Fruit fly (Drosophila melanogaster) whole organism, embryonic: ENCODE results near the gene CG11294.

Source experiments
- Bgb ChIP-seq: fragments of 200-800 bp; sonication (Bioruptor generic); IDR thresholded peaks from 2 replicates; pipeline ENCODE4 v1.3.6; 2022; ENCODE audit warnings: missing biosample characterization, missing genetic modification characterization; ENCODE audit not compliant: partially characterized antibody
- CG10147 ChIP-seq: fragments of 200-800 bp; sonication (Bioruptor generic); optimal IDR thresholded peaks from 2 replicates; lab custom pipeline; 2019; ENCODE audit warnings: missing biosample characterization, mild to moderate bottlenecking, missing genetic modification characterization, moderate library complexity
- CG10543 ChIP-seq: fragments of 200-800 bp; sonication (Bioruptor generic); optimal IDR thresholded peaks from 3 replicates; lab custom pipeline; 2017; ENCODE audit warnings: missing biosample characterization, mild to moderate bottlenecking, missing genetic modification characterization, moderate library complexity
- CG11398 ChIP-seq: fragments of 200-800 bp; sonication (Bioruptor generic); optimal IDR thresholded peaks from 2 replicates; lab custom pipeline; 2016; ENCODE audit warnings: missing biosample characterization, missing genetic modification characterization
- CG11456 ChIP-seq: fragments of 200-800 bp; sonication (Bioruptor generic); IDR thresholded peaks from 3 replicates; pipeline ENCODE4 v1.3.6; 2022; ENCODE audit warnings: missing biosample characterization, missing genetic modification characterization
- CG13287 ChIP-seq: fragments of 200-800 bp; sonication (Bioruptor generic); IDR thresholded peaks from 2 replicates; pipeline ENCODE4 v1.3.6; 2022; ENCODE audit warnings: missing biosample characterization, missing genetic modification characterization; ENCODE audit not compliant: partially characterized antibody
- CG15479 ChIP-seq: fragments of 200-800 bp; sonication (Bioruptor generic); optimal IDR thresholded peaks from 3 replicates; lab custom pipeline; 2019; ENCODE audit warnings: missing biosample characterization, mild to moderate bottlenecking, missing genetic modification characterization, moderate library complexity
- CG15696 ChIP-seq: fragments of 200-800 bp; sonication (Bioruptor generic); optimal IDR thresholded peaks from 2 replicates; lab custom pipeline; 2019; ENCODE audit warnings: missing biosample characterization, mild to moderate bottlenecking, missing genetic modification characterization, moderate library complexity
- CG1647 ChIP-seq: fragments of 200-800 bp; sonication (Bioruptor generic); optimal IDR thresholded peaks from 3 replicates; lab custom pipeline; 2016; ENCODE audit warnings: missing biosample characterization, missing genetic modification characterization
- CG18262 ChIP-seq: fragments of 200-800 bp; optimal IDR thresholded peaks from 3 replicates; lab custom pipeline; 2019; ENCODE audit warnings: missing biosample characterization, mild to moderate bottlenecking, missing genetic modification characterization, moderate library complexity
- CG18619 ChIP-seq: fragments of 200-800 bp; sonication (Bioruptor generic); optimal IDR thresholded peaks from 3 replicates; lab custom pipeline; 2017; ENCODE audit warnings: missing biosample characterization, mild to moderate bottlenecking, missing genetic modification characterization
- CG3163 ChIP-seq: fragments of 200-800 bp; sonication (Bioruptor generic); optimal IDR thresholded peaks from 3 replicates; lab custom pipeline; 2016; ENCODE audit warnings: missing biosample characterization, missing genetic modification characterization
- CG32772 ChIP-seq: fragments of 200-800 bp; sonication (Bioruptor generic); IDR thresholded peaks from 2 replicates; pipeline ENCODE4 v1.3.6; 2022; ENCODE audit warnings: missing biosample characterization, missing genetic modification characterization
- CG3838 ChIP-seq: fragments of 200-800 bp; sonication (Bioruptor generic); optimal IDR thresholded peaks from 3 replicates; lab custom pipeline; 2016; ENCODE audit warnings: missing biosample characterization, missing genetic modification characterization
- CG43689 ChIP-seq: fragments of 200-800 bp; sonication (Bioruptor generic); IDR thresholded peaks from 2 replicates; pipeline ENCODE4 v1.3.6; 2022; ENCODE audit warnings: missing biosample characterization, missing genetic modification characterization
- CG5180 ChIP-seq: fragments of 200-800 bp; sonication (Bioruptor generic); optimal IDR thresholded peaks from 3 replicates; lab custom pipeline; 2017; ENCODE audit warnings: missing biosample characterization, missing genetic modification characterization, mild to moderate bottlenecking, moderate library complexity, missing genetic modification reagents
- CG8924 ChIP-seq: fragments of 200-800 bp; optimal IDR thresholded peaks from 3 replicates; lab custom pipeline; 2019; ENCODE audit warnings: missing biosample characterization, mild to moderate bottlenecking, missing genetic modification characterization, moderate library complexity
- CTCF ChIP-seq: fragments of 200-800 bp; sonication (Bioruptor generic); optimal IDR thresholded peaks from 2 replicates; lab custom pipeline; 2017; ENCODE audit warnings: missing biosample characterization, mild to moderate bottlenecking, missing genetic modification characterization, moderate library complexity
- CoRest ChIP-seq: fragments of 200-800 bp; sonication (Bioruptor generic); optimal IDR thresholded peaks from 3 replicates; lab custom pipeline; 2018; ENCODE audit warnings: missing biosample characterization, mild to moderate bottlenecking, missing genetic modification characterization, moderate library complexity
- Dip2 ChIP-seq: fragments of 200-800 bp; sonication (Bioruptor generic); IDR thresholded peaks from 2 replicates; pipeline ENCODE4 v1.3.6; 2022; ENCODE audit warnings: missing biosample characterization, missing genetic modification characterization
- Fer3 ChIP-seq: fragments of 200-800 bp; sonication (Bioruptor generic); optimal IDR thresholded peaks from 2 replicates; lab custom pipeline; 2018; ENCODE audit warnings: missing biosample characterization, mild to moderate bottlenecking, missing genetic modification characterization, moderate library complexity
- H15 ChIP-seq: fragments of 200-800 bp; sonication (Bioruptor generic); IDR thresholded peaks from 3 replicates; pipeline ENCODE4 v1.3.6; 2022; ENCODE audit warnings: missing biosample characterization, missing genetic modification characterization
- Hey ChIP-seq: fragments of 200-800 bp; sonication (Bioruptor generic); optimal IDR thresholded peaks from 3 replicates; lab custom pipeline; 2018; ENCODE audit warnings: missing biosample characterization, mild to moderate bottlenecking, missing genetic modification characterization
- NC2β ChIP-seq: fragments of 200-800 bp; sonication (Bioruptor generic); optimal IDR thresholded peaks from 2 replicates; lab custom pipeline; 2016; ENCODE audit warnings: missing biosample characterization, missing genetic modification characterization
- NK7.1 ChIP-seq: fragments of 200-800 bp; sonication (Bioruptor generic); optimal IDR thresholded peaks from 3 replicates; lab custom pipeline; 2016; ENCODE audit warnings: missing biosample characterization, missing genetic modification characterization
- Ptx1 ChIP-seq: fragments of 200-800 bp; sonication (Bioruptor generic); IDR thresholded peaks from 2 replicates; pipeline ENCODE4 v1.3.6; 2022; ENCODE audit warnings: missing biosample characterization, missing genetic modification characterization
- Scr ChIP-seq: fragments of 200-800 bp; sonication (Bioruptor generic); IDR thresholded peaks from 2 replicates; pipeline ENCODE4 v1.3.6; 2022; ENCODE audit warnings: missing biosample characterization, missing genetic modification characterization; ENCODE audit not compliant: partially characterized antibody
- az2 ChIP-seq: fragments of 200-800 bp; sonication (Bioruptor generic); optimal IDR thresholded peaks from 3 replicates; lab custom pipeline; 2016; ENCODE audit warnings: missing biosample characterization, missing genetic modification characterization
- bcd ChIP-seq: fragments of 200-800 bp; sonication (Bioruptor generic); optimal IDR thresholded peaks from 2 replicates; lab custom pipeline; 2017; ENCODE audit warnings: missing biosample characterization, mild to moderate bottlenecking, missing genetic modification characterization
- ci ChIP-seq: fragments of 200-800 bp; sonication (Bioruptor generic); IDR thresholded peaks from 3 replicates; pipeline ENCODE4 v1.3.6; 2022; ENCODE audit warnings: missing biosample characterization, missing genetic modification characterization
- crc ChIP-seq: fragments of 200-800 bp; sonication (Bioruptor generic); optimal IDR thresholded peaks from 2 replicates; lab custom pipeline; 2016; ENCODE audit warnings: missing biosample characterization, missing genetic modification characterization
- crol ChIP-seq: fragments of 200-800 bp; sonication (Bioruptor generic); IDR thresholded peaks from 2 replicates; pipeline ENCODE4 v1.3.6; 2022; ENCODE audit warnings: missing biosample characterization, missing genetic modification characterization
- dan ChIP-seq: fragments of 200-800 bp; sonication (Bioruptor generic); IDR thresholded peaks from 2 replicates; pipeline ENCODE4 v1.3.6; 2022; ENCODE audit warnings: missing biosample characterization, missing genetic modification characterization
- dpn ChIP-seq, 2 experiments: fragments of 200-800 bp; sonication (Bioruptor generic); optimal IDR thresholded peaks; 3 replicates each; lab custom pipeline; 2016; ENCODE audit warnings: missing biosample characterization in 2 of 2, missing genetic modification characterization in 2 of 2
- gro ChIP-seq: fragments of 200-800 bp; sonication (Bioruptor generic); optimal IDR thresholded peaks from 2 replicates; lab custom pipeline; 2016; ENCODE audit warnings: missing biosample characterization, missing genetic modification characterization
- her ChIP-seq: fragments of 200-800 bp; sonication (Bioruptor generic); optimal IDR thresholded peaks from 2 replicates; lab custom pipeline; 2016; ENCODE audit warnings: missing biosample characterization, missing genetic modification characterization
- hth ChIP-seq: fragments of >200 bp; optimal IDR thresholded peaks from 2 replicates; lab custom pipeline; 2017; ENCODE audit warnings: inconsistent platforms
- inv ChIP-seq: fragments of 200-800 bp; sonication (Bioruptor generic); IDR thresholded peaks from 2 replicates; pipeline ENCODE4 v1.3.6; 2022; ENCODE audit warnings: missing biosample characterization, missing genetic modification characterization; ENCODE audit not compliant: partially characterized antibody
- mirr ChIP-seq: fragments of 200-800 bp; sonication (Bioruptor generic); optimal IDR thresholded peaks from 3 replicates; lab custom pipeline; 2018; ENCODE audit warnings: missing biosample characterization, mild to moderate bottlenecking, missing genetic modification characterization
- pros ChIP-seq: fragments of 200-800 bp; sonication (Bioruptor generic); optimal IDR thresholded peaks from 3 replicates; lab custom pipeline; 2019; ENCODE audit warnings: missing biosample characterization, mild to moderate bottlenecking, missing genetic modification characterization, moderate library complexity
- pzg ChIP-seq: fragments of 200-800 bp; sonication (Bioruptor generic); optimal IDR thresholded peaks from 3 replicates; lab custom pipeline; 2018; ENCODE audit warnings: missing biosample characterization, mild to moderate bottlenecking, missing genetic modification characterization, moderate library complexity
- repo ChIP-seq: fragments of 200-800 bp; sonication (Bioruptor generic); optimal IDR thresholded peaks from 2 replicates; lab custom pipeline; 2016; ENCODE audit warnings: missing biosample characterization, missing genetic modification characterization
- sc ChIP-seq, 3 experiments: fragments of >200 bp in 2 of 3; fragments of 200-800 bp in 1 of 3; sonication (Bioruptor generic) in 1 of 3; optimal IDR thresholded peaks; 2 replicates in 2 of 3; 3 replicates in 1 of 3; lab custom pipeline; 2017; ENCODE audit warnings: mild to moderate bottlenecking in 1 of 3, missing biosample characterization in 1 of 3, missing genetic modification characterization in 1 of 3, missing genetic modification reagents in 1 of 3
- seq ChIP-seq: fragments of 200-800 bp; sonication (Bioruptor generic); IDR thresholded peaks from 2 replicates; pipeline ENCODE4 v1.3.6; 2022; ENCODE audit warnings: missing biosample characterization, missing genetic modification characterization
- sna ChIP-seq: fragments of 200-800 bp; sonication (Bioruptor generic); IDR thresholded peaks from 2 replicates; pipeline ENCODE4 v1.3.6; 2022; ENCODE audit warnings: missing biosample characterization, missing genetic modification characterization; ENCODE audit not compliant: partially characterized antibody
- sob ChIP-seq: fragments of 200-800 bp; sonication (Bioruptor generic); IDR thresholded peaks from 2 replicates; pipeline ENCODE4 v1.3.6; 2022; ENCODE audit warnings: missing biosample characterization, missing genetic modification characterization
- unpg ChIP-seq: fragments of 200-800 bp; sonication (Bioruptor generic); optimal IDR thresholded peaks from 3 replicates; lab custom pipeline; 2018; ENCODE audit warnings: missing biosample characterization, mild to moderate bottlenecking, missing genetic modification characterization, moderate library complexity
- vvl ChIP-seq: fragments of 200-800 bp; sonication (Bioruptor generic); IDR thresholded peaks from 2 replicates; pipeline ENCODE4 v1.3.6; 2022; ENCODE audit warnings: missing biosample characterization, missing genetic modification characterization
- yki ChIP-seq: fragments of >200 bp; optimal IDR thresholded peaks from 3 replicates; lab custom pipeline; 2018
- z ChIP-seq: fragments of 200-800 bp; sonication (Bioruptor generic); IDR thresholded peaks from 3 replicates; pipeline ENCODE4 v1.3.6; 2022; ENCODE audit warnings: missing biosample characterization, missing genetic modification characterization

CG11294 gene

DNA sequence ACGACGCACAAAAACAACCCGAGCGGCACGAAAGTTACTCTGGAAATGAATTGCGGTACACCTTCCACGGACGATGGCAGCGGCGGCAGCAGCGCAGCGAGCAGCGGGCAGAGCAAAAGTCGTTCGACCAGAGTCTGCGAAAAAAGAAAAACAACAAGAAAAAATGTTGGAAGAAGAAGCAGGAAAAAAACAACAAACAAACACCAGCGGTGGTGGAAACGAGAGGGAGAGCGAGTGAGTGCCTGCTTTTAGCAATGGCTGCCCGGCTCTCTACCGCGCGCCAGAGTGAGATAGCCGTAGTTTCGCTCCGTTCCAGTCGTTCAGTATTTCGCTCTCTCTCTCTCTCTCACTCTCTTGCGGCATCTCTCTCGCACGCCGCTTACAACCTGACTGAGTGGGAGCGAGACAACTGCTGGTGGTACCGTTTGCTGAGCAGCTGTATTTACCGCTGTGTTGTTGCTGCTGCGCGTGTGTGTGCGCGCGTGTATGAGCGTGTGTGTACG lies 42.7 kb downstream of the CG11294 start, which contains the start of gene oc (continued):
- 0 out of 2 replicates have a peak, but pooled peaks have one; percentile 21 for TF ChIP-seq inv (GFP tag; lab: Robert Waterston, UW)
- no peak for TF ChIP-seq Fer3 (tag; lab: Kevin White, UChicago)
- peak; percentile 26; the same call in 1 of the 2 replicates for TF ChIP-seq Bgb (GFP tag; lab: Robert Waterston, UW)
- no peak for TF ChIP-seq CG11456 (GFP tag; lab: Robert Waterston, UW)
- no peak for TF ChIP-seq Ptx1 (GFP tag; lab: Robert Waterston, UW)
- TF ChIP-seq Hey = peak; percentile 55
- no peak for TF ChIP-seq dpn (GFP tag; optimal IDR thresholded peaks at IDR 0.05; lab: Kevin White, UChicago)
- peak; percentile 27 for TF ChIP-seq CG5180 (GFP tag; lab: Kevin White, UChicago)
- TF ChIP-seq bcd (GFP tag; lab: Kevin White, UChicago) = peak; percentile 29
- no peak for TF ChIP-seq CTCF (GFP tag; lab: Kevin White, UChicago)
- TF ChIP-seq CG11398 (GFP tag; lab: Kevin White, UChicago) = no peak
- TF ChIP-seq pzg (GFP tag; lab: Kevin White, UChicago) = no peak
- TF ChIP-seq CG43689 (GFP tag; lab: Robert Waterston, UW) = no peak
- TF ChIP-seq her (GFP tag; lab: Kevin White, UChicago) = peak; percentile 11
- TF ChIP-seq CG8924 (tag; lab: Kevin White, UChicago) = peak; percentile 68
- TF ChIP-seq CG10147 (GFP tag; lab: Kevin White, UChicago) = no peak
- TF ChIP-seq CG3838 (GFP tag; lab: Kevin White, UChicago) = no peak
- no peak for TF ChIP-seq hth
- no peak for TF ChIP-seq sna (GFP tag; lab: Robert Waterston, UW)
- TF ChIP-seq CG15479 (GFP tag; lab: Kevin White, UChicago) = peak; percentile 72
- TF ChIP-seq az2 (GFP tag; lab: Kevin White, UChicago) = no peak
- TF ChIP-seq ci = 0 out of 3 replicates have a peak, but pooled peaks have one; percentile 40
- peak; percentile 60; the same call in 1 of the 2 replicates for TF ChIP-seq CG32772 (GFP tag; lab: Robert Waterston, UW)
- TF ChIP-seq vvl (GFP tag; lab: Robert Waterston, UW) = no peak
- TF ChIP-seq seq = peak; percentile 92
- TF ChIP-seq CG10543 (GFP tag; lab: Kevin White, UChicago) = peak; percentile 63
- peak; percentile 25 for TF ChIP-seq gro (GFP tag; lab: Kevin White, UChicago)
- TF ChIP-seq sc (optimal IDR thresholded peaks at IDR 0.05; lab: Kevin White, UChicago) = no peak
- peak; percentile 41 for TF ChIP-seq sc (GFP tag; optimal IDR thresholded peaks at IDR 0.05; lab: Kevin White, UChicago)
- TF ChIP-seq NK7.1 (GFP tag; lab: Kevin White, UChicago) = no peak
- TF ChIP-seq crc = no peak
- TF ChIP-seq sob (GFP tag; lab: Robert Waterston, UW) = peak; percentile 47; the same call in 1 of the 2 replicates
- TF ChIP-seq repo (GFP tag; lab: Kevin White, UChicago) = peak; percentile 19
- peak; percentile 47 for TF ChIP-seq pros
- peak; percentile 84 for TF ChIP-seq CoRest (tag; lab: Kevin White, UChicago)
- TF ChIP-seq CG13287 (GFP tag; lab: Robert Waterston, UW) = peak; percentile 42; the same call in 1 of the 2 replicates
- peak; percentile 59 for TF ChIP-seq yki (lab: Kevin White, UChicago)
- TF ChIP-seq Dip2 = no peak
- no peak for TF ChIP-seq dan
- peak; percentile 1 for TF ChIP-seq CG18262 (tag; lab: Kevin White, UChicago)
- TF ChIP-seq CG1647 (GFP tag; lab: Kevin White, UChicago) = no peak
- peak; percentile 20 for TF ChIP-seq mirr (GFP tag; lab: Kevin White, UChicago)
- TF ChIP-seq CG15696 (tag; lab: Kevin White, UChicago) = peak; percentile 48
- peak; percentile 1 for TF ChIP-seq NC2β (GFP tag; lab: Kevin White, UChicago)
- no peak for TF ChIP-seq z (GFP tag; lab: Robert Waterston, UW)
- peak; percentile 19 for TF ChIP-seq CG3163 (GFP tag; lab: Kevin White, UChicago)
- TF ChIP-seq crol (GFP tag; lab: Robert Waterston, UW) = peak; percentile 75
- peak; percentile 52; the same call in 1 of the 2 replicates for TF ChIP-seq Scr
- no peak for TF ChIP-seq H15
- no peak for TF ChIP-seq CG18619 (GFP tag; lab: Kevin White, UChicago)
- peak; percentile 10 for TF ChIP-seq unpg (GFP tag; lab: Kevin White, UChicago)
